Fruit fly (Drosophila melanogaster) whole organism, embryonic: Measurements from ENCODE around the gene CG34408.
A peak's percentile ranks its signal among the peaks of the same experiment; 100 is the strongest.

Experiments used
- CG10321 ChIP-seq: fragments of 200-800 bp; sonication (Bioruptor generic); IDR thresholded peaks from 2 replicates; pipeline ENCODE4 v1.3.6; 2022; ENCODE audit warnings: missing biosample characterization, missing genetic modification characterization
- CG11560 ChIP-seq: fragments of 200-800 bp; sonication (Bioruptor generic); IDR thresholded peaks from 3 replicates; pipeline ENCODE4 v1.3.6; 2022; ENCODE audit warnings: missing biosample characterization, missing genetic modification characterization
- CG12071 ChIP-seq: fragments of 200-800 bp; sonication (Bioruptor generic); optimal IDR thresholded peaks from 3 replicates; lab custom pipeline; 2018; ENCODE audit warnings: missing biosample characterization, mild to moderate bottlenecking, missing genetic modification characterization
- CG14860 ChIP-seq: fragments of 200-800 bp; sonication (Bioruptor generic); IDR thresholded peaks from 3 replicates; pipeline ENCODE4 v1.3.6; 2022; ENCODE audit warnings: missing biosample characterization, missing genetic modification characterization; ENCODE audit not compliant: partially characterized antibody
- CG17361 ChIP-seq: fragments of 200-800 bp; sonication (Bioruptor generic); IDR thresholded peaks from 3 replicates; pipeline ENCODE4 v1.3.6; 2022; ENCODE audit warnings: missing biosample characterization, missing genetic modification characterization
- CG18011 ChIP-seq: fragments of 200-800 bp; sonication (Bioruptor generic); optimal IDR thresholded peaks from 2 replicates; lab custom pipeline; 2017; ENCODE audit warnings: missing biosample characterization, missing genetic modification characterization, mild to moderate bottlenecking, moderate library complexity, missing genotype
- CG1832 ChIP-seq: fragments of 200-800 bp; sonication (Bioruptor generic); optimal IDR thresholded peaks from 2 replicates; lab custom pipeline; 2017; ENCODE audit warnings: missing biosample characterization, mild to moderate bottlenecking, missing genetic modification characterization, inconsistent platforms
- CG2120 ChIP-seq: fragments of 200-800 bp; sonication (Bioruptor generic); optimal IDR thresholded peaks from 3 replicates; lab custom pipeline; 2016; ENCODE audit warnings: missing biosample characterization, missing genetic modification characterization
- CG30403 ChIP-seq: fragments of 200-800 bp; sonication (Bioruptor generic); optimal IDR thresholded peaks from 3 replicates; lab custom pipeline; 2016; ENCODE audit warnings: missing biosample characterization, missing genetic modification characterization
- CG32532 ChIP-seq: fragments of 200-800 bp; sonication (Bioruptor generic); IDR thresholded peaks from 2 replicates; pipeline ENCODE4 v1.3.6; 2022; ENCODE audit warnings: missing biosample characterization, missing genetic modification characterization
- CG3281 ChIP-seq: fragments of 200-800 bp; sonication (Bioruptor generic); optimal IDR thresholded peaks from 3 replicates; lab custom pipeline; 2017; ENCODE audit warnings: missing biosample characterization, mild to moderate bottlenecking, missing genetic modification characterization
- CG33557 ChIP-seq: fragments of 200-800 bp; sonication (Bioruptor generic); optimal IDR thresholded peaks from 2 replicates; lab custom pipeline; 2019; ENCODE audit warnings: missing biosample characterization, mild to moderate bottlenecking, missing genetic modification characterization, moderate library complexity
- CG3726 ChIP-seq: fragments of 200-800 bp; sonication (Bioruptor generic); IDR thresholded peaks from 3 replicates; pipeline ENCODE4, ENCODE4 v1.3.6; 2022; ENCODE audit warnings: missing biosample characterization, missing genetic modification characterization
- CG4820 ChIP-seq: fragments of 200-800 bp; sonication (Bioruptor generic); optimal IDR thresholded peaks from 3 replicates; lab custom pipeline; 2016; ENCODE audit warnings: missing biosample characterization, missing genetic modification characterization
- CG4854 ChIP-seq: fragments of 200-800 bp; sonication (Bioruptor generic); optimal IDR thresholded peaks from 2 replicates; lab custom pipeline; 2016; ENCODE audit warnings: missing biosample characterization, missing genetic modification characterization, inconsistent platforms
- CG5245 ChIP-seq: fragments of 200-800 bp; sonication (Bioruptor generic); optimal IDR thresholded peaks from 3 replicates; lab custom pipeline; 2016; ENCODE audit warnings: missing biosample characterization, missing genetic modification characterization
- CG6272 ChIP-seq: fragments of 200-800 bp; sonication (Bioruptor generic); IDR thresholded peaks from 2 replicates; pipeline ENCODE4 v1.3.6; 2022; ENCODE audit warnings: missing biosample characterization, missing genetic modification characterization
- CG6683 ChIP-seq: fragments of 200-800 bp; sonication (Bioruptor generic); optimal IDR thresholded peaks from 2 replicates; lab custom pipeline; 2017; ENCODE audit warnings: missing biosample characterization, mild to moderate bottlenecking, missing genetic modification characterization, missing genetic modification reagents
- CG9876 ChIP-seq: fragments of 200-800 bp; sonication (Bioruptor generic); optimal IDR thresholded peaks from 2 replicates; lab custom pipeline; 2016; ENCODE audit warnings: missing biosample characterization, missing genetic modification characterization
- Deaf1 ChIP-seq: fragments of 200-800 bp; optimal IDR thresholded peaks from 3 replicates; lab custom pipeline; 2019; ENCODE audit warnings: missing biosample characterization, mild to moderate bottlenecking, missing genetic modification characterization, moderate library complexity
- Dip2 ChIP-seq: fragments of 200-800 bp; sonication (Bioruptor generic); IDR thresholded peaks from 2 replicates; pipeline ENCODE4 v1.3.6; 2022; ENCODE audit warnings: missing biosample characterization, missing genetic modification characterization
- Eip74EF ChIP-seq, 2 experiments: fragments of 200-800 bp in 1 of 2; fragments of >200 bp in 1 of 2; sonication (Bioruptor generic) in 1 of 2; optimal IDR thresholded peaks; 2 replicates each; lab custom pipeline; 2017 to 2019; ENCODE audit warnings: missing biosample characterization in 2 of 2, missing genetic modification characterization in 2 of 2, mild to moderate bottlenecking in 1 of 2, moderate library complexity in 1 of 2
- Ets65A ChIP-seq: fragments of 200-800 bp; sonication (Bioruptor generic); peaks from one replicate; lab custom pipeline; 2016; ENCODE audit warnings: missing biosample characterization, missing genetic modification characterization
- Fer2 ChIP-seq: fragments of 200-800 bp; sonication (Bioruptor generic); optimal IDR thresholded peaks from 2 replicates; lab custom pipeline; 2018; ENCODE audit warnings: missing biosample characterization, mild to moderate bottlenecking, missing genetic modification characterization, moderate library complexity
- H2.0 ChIP-seq: fragments of 200-800 bp; sonication (Bioruptor generic); IDR thresholded peaks from 2 replicates; pipeline ENCODE4 v1.3.6; 2022; ENCODE audit warnings: missing biosample characterization, missing genetic modification characterization
- Hey ChIP-seq: fragments of 200-800 bp; sonication (Bioruptor generic); optimal IDR thresholded peaks from 3 replicates; lab custom pipeline; 2018; ENCODE audit warnings: missing biosample characterization, mild to moderate bottlenecking, missing genetic modification characterization
- Hr3 ChIP-seq: fragments of 200-800 bp; sonication (Bioruptor generic); optimal IDR thresholded peaks from 3 replicates; lab custom pipeline; 2016; ENCODE audit warnings: missing biosample characterization, missing genetic modification characterization
- MESR4 ChIP-seq: fragments of 200-800 bp; sonication (Bioruptor generic); optimal IDR thresholded peaks from 2 replicates; lab custom pipeline; 2018; ENCODE audit warnings: missing biosample characterization, mild to moderate bottlenecking, missing genetic modification characterization, moderate library complexity
- Opbp ChIP-seq: fragments of 200-800 bp; sonication (Bioruptor generic); IDR thresholded peaks from 3 replicates; pipeline ENCODE4 v1.3.6; 2022; ENCODE audit warnings: missing biosample characterization, missing genetic modification characterization; ENCODE audit not compliant: partially characterized antibody
- Poxn ChIP-seq: fragments of 200-800 bp; sonication (Bioruptor generic); IDR thresholded peaks from 2 replicates; pipeline ENCODE4 v1.3.6; 2022; ENCODE audit warnings: missing biosample characterization, missing genetic modification characterization
- Ssrp ChIP-seq: fragments of 200-800 bp; sonication (Bioruptor generic); optimal IDR thresholded peaks from 2 replicates; lab custom pipeline; 2018; ENCODE audit warnings: missing biosample characterization, mild to moderate bottlenecking, missing genetic modification characterization, moderate library complexity
- Tbp ChIP-seq: fragments of >200 bp; optimal IDR thresholded peaks from 2 replicates; lab custom pipeline; 2018; ENCODE audit warnings: missing biosample characterization, missing genetic modification characterization
- bowl ChIP-seq: fragments of 200-800 bp; sonication (Bioruptor generic); IDR thresholded peaks from 2 replicates; pipeline ENCODE4 v1.3.6; 2022; ENCODE audit warnings: missing biosample characterization, missing genetic modification characterization
- danr ChIP-seq: fragments of 200-800 bp; sonication (Bioruptor generic); IDR thresholded peaks from 2 replicates; pipeline ENCODE4 v1.3.6; 2022; ENCODE audit warnings: missing biosample characterization, missing genetic modification characterization
- dimm ChIP-seq: fragments of 200-800 bp; sonication (Bioruptor generic); IDR thresholded peaks from 2 replicates; pipeline ENCODE4 v1.3.6; 2022; ENCODE audit warnings: missing biosample characterization, missing genetic modification characterization
- dmrt99B ChIP-seq: fragments of 200-800 bp; sonication (Bioruptor generic); optimal IDR thresholded peaks from 2 replicates; lab custom pipeline; 2018; ENCODE audit warnings: missing biosample characterization, mild to moderate bottlenecking, missing genetic modification characterization, moderate library complexity
- eve ChIP-seq, 2 experiments: fragments of >200 bp; optimal IDR thresholded peaks; 2 replicates each; lab custom pipeline; 2017; ENCODE audit warnings: missing biosample characterization in 2 of 2, missing genetic modification characterization in 2 of 2
- exex ChIP-seq: fragments of 200-800 bp; sonication (Bioruptor generic); optimal IDR thresholded peaks from 4 replicates; lab custom pipeline; 2018; ENCODE audit warnings: missing biosample characterization, mild to moderate bottlenecking, missing genetic modification characterization, moderate library complexity
- fd64A ChIP-seq: fragments of 200-800 bp; sonication (Bioruptor generic); optimal IDR thresholded peaks from 3 replicates; lab custom pipeline; 2018; ENCODE audit warnings: missing biosample characterization, mild to moderate bottlenecking, missing genetic modification characterization
- gsb-n ChIP-seq: fragments of 200-800 bp; sonication (Bioruptor generic); optimal IDR thresholded peaks from 3 replicates; lab custom pipeline; 2018; ENCODE audit warnings: missing biosample characterization, mild to moderate bottlenecking, missing genetic modification characterization
- her ChIP-seq: fragments of 200-800 bp; sonication (Bioruptor generic); optimal IDR thresholded peaks from 2 replicates; lab custom pipeline; 2016; ENCODE audit warnings: missing biosample characterization, missing genetic modification characterization
- jing ChIP-seq: fragments of 200-800 bp; sonication (Bioruptor generic); optimal IDR thresholded peaks from 2 replicates; lab custom pipeline; 2018; ENCODE audit warnings: missing biosample characterization, mild to moderate bottlenecking, missing genetic modification characterization
- jumu ChIP-seq: fragments of 200-800 bp; sonication (Bioruptor generic); optimal IDR thresholded peaks from 3 replicates; lab custom pipeline; 2016; ENCODE audit warnings: missing biosample characterization, missing genetic modification characterization
- kay ChIP-seq: fragments of 200-800 bp; sonication (Bioruptor generic); optimal IDR thresholded peaks from 2 replicates; lab custom pipeline; 2016; ENCODE audit warnings: missing biosample characterization, missing genetic modification characterization
- lab ChIP-seq: fragments of 200-800 bp; sonication (Bioruptor generic); optimal IDR thresholded peaks from 3 replicates; lab custom pipeline; 2017; ENCODE audit warnings: missing biosample characterization, missing genetic modification characterization, mild to moderate bottlenecking, moderate library complexity, missing genetic modification reagents
- nmo ChIP-seq: fragments of 200-800 bp; sonication (Bioruptor generic); optimal IDR thresholded peaks from 2 replicates; lab custom pipeline; 2018; ENCODE audit warnings: missing biosample characterization, mild to moderate bottlenecking, missing genetic modification characterization, moderate library complexity
- pb ChIP-seq: fragments of 200-800 bp; sonication (Bioruptor generic); optimal IDR thresholded peaks from 3 replicates; lab custom pipeline; 2016; ENCODE audit warnings: missing biosample characterization, missing genetic modification characterization
- pita ChIP-seq: fragments of 200-800 bp; sonication (Bioruptor generic); optimal IDR thresholded peaks from 2 replicates; lab custom pipeline; 2017; ENCODE audit warnings: missing biosample characterization, mild to moderate bottlenecking, missing genetic modification characterization
- repo ChIP-seq: fragments of 200-800 bp; sonication (Bioruptor generic); optimal IDR thresholded peaks from 2 replicates; lab custom pipeline; 2016; ENCODE audit warnings: missing biosample characterization, missing genetic modification characterization
- run ChIP-seq: fragments of 200-800 bp; sonication (Bioruptor generic); optimal IDR thresholded peaks from 3 replicates; lab custom pipeline; 2018; ENCODE audit warnings: missing biosample characterization, mild to moderate bottlenecking, missing genetic modification characterization
- stwl ChIP-seq: fragments of 200-800 bp; sonication (Bioruptor generic); optimal IDR thresholded peaks from 3 replicates; lab custom pipeline; 2018; ENCODE audit warnings: missing biosample characterization, mild to moderate bottlenecking, missing genetic modification characterization, moderate library complexity
- zen2 ChIP-seq: fragments of 200-800 bp; sonication (Bioruptor generic); IDR thresholded peaks from 3 replicates; pipeline ENCODE4 v1.3.6; 2022; ENCODE audit warnings: missing biosample characterization, missing genetic modification characterization; ENCODE audit not compliant: partially characterized antibody

CG34408 gene

DNA sequence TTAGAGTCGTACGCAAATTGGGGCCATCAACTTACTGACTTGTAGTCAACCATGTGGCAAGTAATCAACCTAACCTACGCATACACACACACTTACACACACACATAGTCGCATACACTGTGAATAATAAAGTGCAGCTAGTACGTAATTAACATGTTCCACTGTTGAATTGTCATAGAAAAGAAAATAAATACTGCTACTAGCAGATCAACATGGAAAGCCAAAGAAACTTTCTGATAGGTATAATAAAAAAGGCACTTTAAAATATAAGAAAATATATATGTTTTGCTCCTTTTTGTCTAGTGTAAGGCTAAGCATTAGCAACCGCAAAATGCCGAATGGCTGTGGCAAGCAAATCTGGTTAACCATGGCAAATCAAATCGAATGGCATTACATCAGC is 39.6 kb downstream of the CG34408 start (continued):
- TF ChIP-seq CG6683 (GFP tag; lab: Kevin White, UChicago) (no peak), gsb-n (tag; lab: Kevin White, UChicago) (no peak), stwl (tag; lab: Kevin White, UChicago) (no peak), CG32532 (GFP tag; lab: Robert Waterston, UW) (no peak), zen2 (GFP tag; lab: Robert Waterston, UW) (no peak), CG4820 (GFP tag; lab: Kevin White, UChicago) (no peak), Ssrp (tag; lab: Kevin White, UChicago) (no peak), Hey (tag; lab: Kevin White, UChicago) (no peak), CG4854 (GFP tag; lab: Kevin White, UChicago) (no peak), fd64A (GFP tag; lab: Kevin White, UChicago) (no peak), CG6272 (GFP tag; lab: Robert Waterston, UW) (no peak), run (no peak), danr (no peak), Dip2 (GFP tag; lab: Robert Waterston, UW) (no peak), MESR4 (GFP tag; lab: Kevin White, UChicago) (no peak), Opbp (GFP tag; lab: Robert Waterston, UW) (no peak), CG12071 (GFP tag; lab: Kevin White, UChicago) (no peak), bowl (GFP tag; lab: Robert Waterston, UW) (no peak), CG17361 (GFP tag; lab: Robert Waterston, UW) (no peak), H2.0 (GFP tag; lab: Robert Waterston, UW) (no peak), CG11560 (tag; lab: Robert Waterston, UW) (no peak), Ets65A (GFP tag; lab: Kevin White, UChicago) (peak; percentile 52), Eip74EF (GFP tag; optimal IDR thresholded peaks at IDR 0.05; lab: Kevin White, UChicago) (no peak), repo (GFP tag; lab: Kevin White, UChicago) (no peak), CG1832 (GFP tag; lab: Kevin White, UChicago) (no peak), CG30403 (GFP tag; lab: Kevin White, UChicago) (no peak), lab (GFP tag; lab: Kevin White, UChicago) (peak; percentile 25), Fer2 (tag; lab: Kevin White, UChicago) (no peak), CG5245 (GFP tag; lab: Kevin White, UChicago) (no peak), eve (GFP tag; optimal IDR thresholded peaks at IDR 0.05; lab: Kevin White, UChicago) (no peak), pita (GFP tag; lab: Kevin White, UChicago) (no peak), CG3726 (no peak), CG33557 (GFP tag; lab: Kevin White, UChicago) (no peak), dimm (GFP tag; lab: Robert Waterston, UW) (no peak), Poxn (GFP tag; lab: Robert Waterston, UW) (no peak), CG14860 (GFP tag; lab: Robert Waterston, UW) (no peak), pb (GFP tag; lab: Kevin White, UChicago) (no peak), kay (GFP tag; lab: Kevin White, UChicago) (no peak), CG2120 (GFP tag; lab: Kevin White, UChicago) (peak; percentile 26), CG3281 (GFP tag; lab: Kevin White, UChicago) (no peak), her (GFP tag; lab: Kevin White, UChicago) (no peak), exex (no peak), Hr3 (no peak), Deaf1 (tag; lab: Kevin White, UChicago) (no peak), jumu (GFP tag; lab: Kevin White, UChicago) (no peak), jing (GFP tag; lab: Kevin White, UChicago) (no peak), CG9876 (GFP tag; lab: Kevin White, UChicago) (no peak), CG10321 (GFP tag; lab: Robert Waterston, UW) (no peak), Tbp (GFP tag; lab: Kevin White, UChicago) (no peak), CG18011 (no peak), nmo (GFP tag; lab: Kevin White, UChicago) (no peak), dmrt99B (tag; lab: Kevin White, UChicago) (peak; percentile 51)
